Worm (Caenorhabditis elegans) whole organism, L3 larva: ENCODE data around the gene sdz-37.

Source experiments
- ama-1 ChIP-seq: fragments of 150-350 bp; optimal IDR thresholded peaks from 2 replicates; lab custom pipeline; 2018
- jun-1 ChIP-seq: fragments of 150-350 bp; optimal IDR thresholded peaks from 2 replicates; lab custom pipeline; 2014; ENCODE audit warnings: missing biosample characterization, missing genetic modification reagents, missing genetic modification characterization

- TF ChIP-seq jun-1 (tag; lab: Kevin White, UChicago) = no peak
- no peak for TF ChIP-seq ama-1 (lab: Kevin White, UChicago)
Measured at ce11 chrII:10483860-10484259, 19.2 kb downstream of the sdz-37 start.
